Worm (Caenorhabditis elegans): ENCODE data around the gene dpy-19.

DNA sequence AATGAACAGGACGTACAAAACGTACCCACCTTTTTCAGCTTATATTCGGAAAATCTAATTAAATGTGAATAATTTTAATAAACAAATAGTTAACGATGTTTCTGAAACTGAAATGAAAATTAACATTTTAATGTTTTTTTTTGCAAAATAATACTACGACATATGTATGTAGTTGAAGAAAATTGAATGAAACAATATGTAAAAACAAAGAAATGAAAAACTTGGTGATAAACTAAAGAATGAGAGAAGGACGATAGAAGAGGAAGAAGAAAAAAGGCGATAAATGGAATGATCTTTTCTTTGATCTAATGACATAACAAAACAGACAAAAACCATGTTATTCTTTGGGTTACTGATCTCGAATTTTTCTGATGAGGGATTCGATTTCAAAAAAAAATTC is 43.0 kb upstream of the dpy-19 start, which contains the start of gene B0303.11:
- no peak for TF ChIP-seq daf-8 (GFP tag; IDR thresholded peaks at IDR 0.05)
- TF ChIP-seq ceh-20 (GFP tag; IDR thresholded peaks at IDR 0.05): no peak
- TF ChIP-seq Y105C5A.15 (GFP tag; IDR thresholded peaks at IDR 0.05): no peak
- no peak for TF ChIP-seq php-3 (GFP tag; IDR thresholded peaks at IDR 0.05)
- TF ChIP-seq zip-2 (tag; optimal IDR thresholded peaks at IDR 0.05): no peak
- TF ChIP-seq fkh-10 (GFP tag; optimal IDR thresholded peaks at IDR 0.05): no peak
- TF ChIP-seq nhr-25 (tag; optimal IDR thresholded peaks at IDR 0.05; ENCODE audit: borderline replicate concordance, insufficient read depth): no peak

Measured in whole organism, L4 larva.